Worm (Caenorhabditis elegans) whole organism, L3 larva: ENCODE measurements around the gene T22E5.6.

ENCODE experiments used
- R02D3.7 ChIP-seq: fragments of 150-350 bp; optimal IDR thresholded peaks from 2 replicates; lab custom pipeline; 2014; ENCODE audit warnings: missing biosample characterization, missing genetic modification characterization
- ZK546.5 ChIP-seq: sonication (generic microtip); optimal IDR thresholded peaks from 2 replicates; lab custom pipeline; 2017; ENCODE audit warnings: missing biosample characterization, missing genetic modification characterization
- aly-2 ChIP-seq: fragments of 150-350 bp; optimal IDR thresholded peaks from 2 replicates; lab custom pipeline; 2014; ENCODE audit warnings: missing biosample characterization, missing genetic modification characterization
- ama-1 ChIP-seq: fragments of 150-350 bp; optimal IDR thresholded peaks from 2 replicates; lab custom pipeline; 2018
- ceh-16 ChIP-seq: sonication (generic microtip); optimal IDR thresholded peaks from 2 replicates; lab custom pipeline; 2017; ENCODE audit warnings: missing biosample characterization, missing genetic modification characterization
- ceh-28 ChIP-seq: fragments of 150-350 bp; optimal IDR thresholded peaks from 2 replicates; lab custom pipeline; 2014; ENCODE audit warnings: missing biosample characterization, missing genetic modification reagents, missing genetic modification characterization
- ceh-82 ChIP-seq: fragments of 150-350 bp; optimal IDR thresholded peaks from 2 replicates; lab custom pipeline; 2014; ENCODE audit warnings: missing biosample characterization, missing genetic modification characterization
- ceh-9 ChIP-seq: sonication (generic microtip); optimal IDR thresholded peaks from 2 replicates; lab custom pipeline; 2018; ENCODE audit warnings: missing biosample characterization, missing genetic modification characterization
- daf-12 ChIP-seq: fragments of 150-350 bp; optimal IDR thresholded peaks from 2 replicates; lab custom pipeline; 2014; ENCODE audit warnings: missing biosample characterization, missing genetic modification reagents, missing genetic modification characterization
- egl-27 ChIP-seq: sonication (generic microtip); optimal IDR thresholded peaks from 4 replicates; lab custom pipeline; 2017; ENCODE audit warnings: missing biosample characterization, missing genetic modification reagents, missing genetic modification characterization
- egl-5 ChIP-seq: fragments of 150-350 bp; optimal IDR thresholded peaks from 2 replicates; lab custom pipeline; 2017; ENCODE audit warnings: missing biosample characterization, missing genetic modification reagents, missing genetic modification characterization, inconsistent platforms
- elt-1 ChIP-seq: fragments of 150-350 bp; optimal IDR thresholded peaks from 2 replicates; lab custom pipeline; 2014; ENCODE audit warnings: missing biosample characterization, missing genetic modification characterization
- elt-2 ChIP-seq: sonication (generic microtip); optimal IDR thresholded peaks from 2 replicates; lab custom pipeline; 2016; ENCODE audit warnings: missing genetic modification reagents, mild to moderate bottlenecking, missing genetic modification characterization, missing compliant biosample characterization
- elt-3 ChIP-seq, 3 experiments: fragments of 150-350 bp in 1 of 3; sonication (generic microtip) in 2 of 3; optimal IDR thresholded peaks; 2 replicates in 2 of 3; 4 replicates in 1 of 3; lab custom pipeline; 2014 to 2017; ENCODE audit warnings: missing biosample characterization in 3 of 3, missing genetic modification characterization in 3 of 3
- eor-1 ChIP-seq, 2 experiments: fragments of 150-350 bp; optimal IDR thresholded peaks; 2 replicates each; lab custom pipeline; 2014 to 2018; ENCODE audit warnings: missing biosample characterization in 2 of 2, missing genetic modification characterization in 2 of 2
- fkh-10 ChIP-seq: sonication (generic microtip); optimal IDR thresholded peaks from 2 replicates; lab custom pipeline; 2017; ENCODE audit warnings: missing biosample characterization, missing genetic modification reagents, missing genetic modification characterization
- fkh-2 ChIP-seq: fragments of 150-350 bp; optimal IDR thresholded peaks from 2 replicates; lab custom pipeline; 2014; ENCODE audit warnings: missing biosample characterization, missing genetic modification reagents, missing genetic modification characterization
- fos-1 ChIP-seq: fragments of 150-350 bp; optimal IDR thresholded peaks from 2 replicates; lab custom pipeline; 2014; ENCODE audit warnings: missing biosample characterization, missing genetic modification characterization
- hmg-11 ChIP-seq: sonication (generic microtip); optimal IDR thresholded peaks from 2 replicates; lab custom pipeline; 2016; ENCODE audit warnings: missing genetic modification characterization, missing compliant biosample characterization
- jun-1 ChIP-seq: fragments of 150-350 bp; optimal IDR thresholded peaks from 2 replicates; lab custom pipeline; 2014; ENCODE audit warnings: missing biosample characterization, missing genetic modification reagents, missing genetic modification characterization
- lin-15B ChIP-seq: fragments of 150-350 bp; optimal IDR thresholded peaks from 2 replicates; lab custom pipeline; 2014; ENCODE audit warnings: missing biosample characterization, missing genetic modification characterization
- lsy-12 ChIP-seq: sonication (generic microtip); optimal IDR thresholded peaks from 2 replicates; lab custom pipeline; 2016; ENCODE audit warnings: mild to moderate bottlenecking, missing genetic modification characterization, missing compliant biosample characterization
- mdl-1 ChIP-seq: fragments of 150-350 bp; optimal IDR thresholded peaks from 2 replicates; lab custom pipeline; 2014; ENCODE audit warnings: missing biosample characterization, missing genetic modification characterization
- mml-1 ChIP-seq: fragments of 150-350 bp; sonication (generic microtip); optimal IDR thresholded peaks from 3 replicates; lab custom pipeline; 2014; ENCODE audit warnings: missing biosample characterization, missing genetic modification characterization
- nfya-1 ChIP-seq: sonication (generic microtip); optimal IDR thresholded peaks from 2 replicates; lab custom pipeline; 2017; ENCODE audit warnings: missing genetic modification characterization, mild to moderate bottlenecking, missing compliant biosample characterization, antibody characterized with exemption, moderate library complexity; ENCODE audit not compliant: insufficient read depth
- nhr-12 ChIP-seq: fragments of 150-350 bp; optimal IDR thresholded peaks from 2 replicates; lab custom pipeline; 2014; ENCODE audit warnings: missing biosample characterization, missing genetic modification characterization
- nhr-23 ChIP-seq: fragments of 150-350 bp; optimal IDR thresholded peaks from 2 replicates; lab custom pipeline; 2014; ENCODE audit warnings: missing biosample characterization, missing genetic modification reagents, missing genetic modification characterization
- nhr-25 ChIP-seq: sonication (generic microtip); optimal IDR thresholded peaks from 2 replicates; lab custom pipeline; 2017; ENCODE audit warnings: missing biosample characterization, missing genetic modification characterization
- nhr-28 ChIP-seq: fragments of 150-350 bp; optimal IDR thresholded peaks from 2 replicates; lab custom pipeline; 2014; ENCODE audit warnings: missing biosample characterization, missing genetic modification characterization
- nhr-67 ChIP-seq: fragments of 150-350 bp; optimal IDR thresholded peaks from 2 replicates; lab custom pipeline; 2014; ENCODE audit warnings: missing biosample characterization, missing genetic modification characterization
- nhr-76 ChIP-seq: fragments of 150-350 bp; sonication (generic microtip); optimal IDR thresholded peaks from 5 replicates; lab custom pipeline; 2014; ENCODE audit warnings: missing biosample characterization, missing genetic modification characterization
- nhr-77 ChIP-seq: fragments of 150-350 bp; optimal IDR thresholded peaks from 2 replicates; lab custom pipeline; 2014; ENCODE audit warnings: missing biosample characterization, missing genetic modification characterization
- pha-4 ChIP-seq: fragments of 150-350 bp; optimal IDR thresholded peaks from 2 replicates; lab custom pipeline; 2014; ENCODE audit warnings: missing biosample characterization, missing genetic modification reagents, missing genetic modification characterization
- pqm-1 ChIP-seq: fragments of 150-350 bp; optimal IDR thresholded peaks from 2 replicates; lab custom pipeline; 2017; ENCODE audit warnings: missing biosample characterization, missing genetic modification characterization, inconsistent platforms
- sea-2 ChIP-seq: fragments of 150-350 bp; sonication (generic microtip); optimal IDR thresholded peaks from 4 replicates; lab custom pipeline; 2014; ENCODE audit warnings: missing biosample characterization, missing genetic modification reagents, missing genetic modification characterization
- skn-1 ChIP-seq: fragments of 150-350 bp; optimal IDR thresholded peaks from 2 replicates; lab custom pipeline; 2014; ENCODE audit warnings: missing biosample characterization, missing genetic modification characterization
- tbx-2 ChIP-seq: sonication (generic microtip); optimal IDR thresholded peaks from 2 replicates; lab custom pipeline; 2016; ENCODE audit warnings: mild to moderate bottlenecking, missing genetic modification characterization, missing compliant biosample characterization
- unc-39 ChIP-seq: sonication (generic microtip); optimal IDR thresholded peaks from 4 replicates; lab custom pipeline; 2017; ENCODE audit warnings: missing biosample characterization, missing genetic modification characterization
- unc-62 ChIP-seq: fragments of 150-350 bp; sonication (generic microtip); optimal IDR thresholded peaks from 4 replicates; lab custom pipeline; 2014; ENCODE audit warnings: missing biosample characterization, missing genetic modification reagents, missing genetic modification characterization
- zag-1 ChIP-seq: fragments of 150-350 bp; optimal IDR thresholded peaks from 2 replicates; lab custom pipeline; 2014; ENCODE audit warnings: missing biosample characterization, missing genetic modification characterization
- ztf-4 ChIP-seq: fragments of 150-350 bp; optimal IDR thresholded peaks from 2 replicates; lab custom pipeline; 2014; ENCODE audit warnings: missing biosample characterization, missing genetic modification characterization

T22E5.6 gene

DNA sequence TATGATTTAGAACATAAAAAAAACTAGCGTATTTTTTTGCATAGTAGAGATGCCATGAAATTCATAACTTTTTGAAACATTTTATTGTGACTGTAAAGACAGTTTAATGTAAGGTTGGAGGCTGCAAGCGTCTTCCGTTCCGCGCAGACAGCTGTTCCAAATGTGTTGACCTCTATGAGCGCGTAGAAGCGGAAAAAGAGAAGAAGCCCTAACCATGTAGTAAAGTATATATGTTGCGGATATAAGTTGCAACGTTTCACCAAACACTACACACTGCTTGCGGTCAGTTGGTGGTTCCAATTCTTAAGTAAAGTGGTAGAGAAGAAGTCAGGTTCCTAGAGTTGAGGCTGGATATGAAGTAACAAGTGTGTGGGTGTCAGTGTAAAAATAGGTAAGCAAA, 27.6 kb downstream of the T22E5.6 start:
- TF ChIP-seq fkh-10: no peak
- no peak for TF ChIP-seq nfya-1 (tag; lab: Kevin White, UChicago)
- TF ChIP-seq ceh-28 (tag; lab: Kevin White, UChicago): no peak
- no peak for TF ChIP-seq fos-1 (tag; lab: Kevin White, UChicago)
- TF ChIP-seq fkh-2: no peak

ce11 chrX:6385185-6385584, 31.0 kb downstream of the T22E5.6 start, which contains the start of gene igdb-3:
TSS of gene igdb-3 (plus strand) at chrX:6385485.
- TF ChIP-seq skn-1 (tag; lab: Kevin White, UChicago): no peak
- TF ChIP-seq elt-3 (tag; optimal IDR thresholded peaks at IDR 0.05; lab: Kevin White, UChicago): no peak
- TF ChIP-seq lsy-12: no peak
- no peak for TF ChIP-seq ceh-9 (tag; lab: Kevin White, UChicago)
- TF ChIP-seq nhr-67 (tag; lab: Kevin White, UChicago): no peak
- TF ChIP-seq nhr-25 (tag; lab: Kevin White, UChicago): no peak
- TF ChIP-seq mdl-1 (tag; lab: Kevin White, UChicago): no peak
- TF ChIP-seq zag-1: no peak
- no peak for TF ChIP-seq sea-2 (GFP tag; lab: Kevin White, UChicago)
- TF ChIP-seq eor-1 (tag; optimal IDR thresholded peaks at IDR 0.05; lab: Kevin White, UChicago): no peak
- TF ChIP-seq aly-2 (tag; lab: Kevin White, UChicago): no peak
- TF ChIP-seq ceh-28 (tag; lab: Kevin White, UChicago): no peak
- no peak for TF ChIP-seq nhr-28 (tag; lab: Kevin White, UChicago)

ce11 chrX:6384537-6384936, 31.7 kb downstream of the T22E5.6 start:
- TF ChIP-seq nhr-12 (tag; lab: Kevin White, UChicago) (no peak), fos-1 (tag; lab: Kevin White, UChicago) (no peak), elt-1 (tag; lab: Kevin White, UChicago) (peak; percentile 55), pha-4 (tag; lab: Kevin White, UChicago) (no peak), ceh-9 (tag; lab: Kevin White, UChicago) (no peak), ceh-28 (tag; lab: Kevin White, UChicago) (no peak)

- TF ChIP-seq unc-62 (GFP tag; lab: Kevin White, UChicago) (no peak), ama-1 (lab: Kevin White, UChicago) (no peak), ceh-16 (tag; lab: Kevin White, UChicago) (no peak), lsy-12 (no peak), fkh-10 (no peak), pqm-1 (tag; lab: Kevin White, UChicago) (no peak), nhr-25 (tag; lab: Kevin White, UChicago) (peak; percentile 86), hmg-11 (tag; lab: Kevin White, UChicago) (no peak), ceh-28 (tag; lab: Kevin White, UChicago) (no peak), ceh-9 (tag; lab: Kevin White, UChicago) (no peak), R02D3.7 (tag; lab: Kevin White, UChicago) (no peak), nhr-76 (no peak), ztf-4 (tag; lab: Kevin White, UChicago) (no peak), lin-15B (tag; lab: Kevin White, UChicago) (no peak), nhr-28 (tag; lab: Kevin White, UChicago) (no peak), aly-2 (tag; lab: Kevin White, UChicago) (no peak), skn-1 (tag; lab: Kevin White, UChicago) (no peak), nfya-1 (tag; lab: Kevin White, UChicago) (no peak), sea-2 (GFP tag; lab: Kevin White, UChicago) (no peak), nhr-23 (tag; lab: Kevin White, UChicago) (peak; percentile 4), elt-1 (tag; lab: Kevin White, UChicago) (peak; percentile 85), tbx-2 (no peak)
Measured at ce11 chrX:6382930-6383329, 33.3 kb downstream of the T22E5.6 start.

DNA sequence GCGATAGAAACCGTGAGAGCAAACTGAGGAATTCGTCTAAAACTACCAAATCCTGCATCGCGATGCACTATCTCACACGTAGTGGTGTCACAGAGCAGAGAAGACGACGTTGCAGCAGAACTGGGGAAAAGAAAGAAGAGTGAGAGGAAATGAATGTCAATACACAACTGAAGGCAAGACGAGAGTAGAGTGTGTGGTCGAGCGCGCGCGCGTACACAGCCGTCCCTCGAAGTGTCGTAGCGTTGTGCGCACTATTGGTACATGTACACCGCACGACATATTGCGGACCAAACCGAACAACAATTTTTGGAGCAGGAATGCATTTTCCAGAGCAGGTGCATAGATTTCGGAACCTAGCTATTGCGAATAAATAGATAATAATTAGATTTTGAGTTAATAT, 37.8 kb downstream of the T22E5.6 start:
- TF ChIP-seq nhr-67 (tag; lab: Kevin White, UChicago) (no peak), fkh-10 (no peak), fkh-2 (no peak), ceh-28 (tag; lab: Kevin White, UChicago) (no peak), ZK546.5 (no peak), elt-1 (tag; lab: Kevin White, UChicago) (no peak), tbx-2 (peak; percentile 22), egl-27 (tag; lab: Kevin White, UChicago) (no peak), lin-15B (tag; lab: Kevin White, UChicago) (peak; percentile 46), pha-4 (tag; lab: Kevin White, UChicago) (peak; percentile 80), pqm-1 (tag; lab: Kevin White, UChicago) (no peak), nhr-28 (tag; lab: Kevin White, UChicago) (no peak), ceh-82 (no peak), jun-1 (tag; lab: Kevin White, UChicago) (peak; percentile 28), nhr-77 (no peak), mml-1 (no peak), eor-1 (tag; optimal IDR thresholded peaks at IDR 0.05; lab: Kevin White, UChicago) (no peak), mdl-1 (tag; lab: Kevin White, UChicago) (peak; percentile 19), lsy-12 (peak; percentile 24), egl-5 (tag; lab: Kevin White, UChicago) (no peak), hmg-11 (tag; lab: Kevin White, UChicago) (peak; percentile 76), nfya-1 (tag; lab: Kevin White, UChicago) (peak; percentile 70), skn-1 (tag; lab: Kevin White, UChicago) (no peak), unc-39 (tag; lab: Kevin White, UChicago) (no peak), elt-2 (tag; lab: Kevin White, UChicago) (no peak), zag-1 (no peak), elt-3 (tag; optimal IDR thresholded peaks at IDR 0.05; lab: Kevin White, UChicago) (no peak), nhr-23 (tag; lab: Kevin White, UChicago) (no peak), daf-12 (tag; lab: Kevin White, UChicago) (no peak)
